Comparison of ENCODE assay signal across 3 worm cellular contexts in the genomic region with DNA sequence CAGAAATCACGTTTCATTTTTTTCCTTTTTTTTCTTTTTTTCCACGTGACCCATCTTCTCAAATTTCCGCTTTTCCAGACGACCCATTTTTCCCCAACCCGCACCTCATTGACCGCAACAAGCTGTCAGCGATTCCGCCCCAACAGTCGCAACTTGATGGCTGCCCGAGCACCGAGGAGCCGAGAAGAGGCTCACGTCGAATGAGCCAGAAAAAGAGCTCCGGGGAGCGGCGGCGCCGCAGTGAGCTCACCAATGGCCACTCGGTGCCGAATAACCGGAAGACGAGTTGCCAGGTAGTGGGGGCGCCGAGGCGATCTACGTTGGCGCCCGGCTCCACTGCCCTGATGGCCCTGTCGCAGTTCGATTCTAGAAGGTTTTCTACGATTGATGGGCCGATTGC.
TF ChIP-seq lines count a peak whose summit lies in the region.

No protein-coding gene starts in this region.

TF ChIP-seq in whole organism, L4 larva, 104 proteins besides CTCF, POLR2A, EP300 and RAD21:
- TF ChIP-seq egl-43 (GFP tag; IDR thresholded peaks at IDR 0.05; lab: Robert Waterston, UW) (0 out of 2 replicates have a peak, but pooled peaks have one; percentile 53), mep-1 (tag; optimal IDR thresholded peaks at IDR 0.05; lab: Kevin White, UChicago) (no peak), unc-62 (GFP tag; optimal IDR thresholded peaks at IDR 0.05 in 1 of 2; lab: Kevin White, UChicago) (peak in 1 of 2 experiments; percentile 49), unc-62 (tag; optimal IDR thresholded peaks at IDR 0.05; lab: Kevin White, UChicago) (no peak), set-16 (GFP tag; IDR thresholded peaks at IDR 0.05; lab: Robert Waterston, UW) (peak; percentile 95)

TF ChIP-seq in whole organism, late embryonic, 69 proteins besides CTCF, POLR2A, EP300 and RAD21:
- TF ChIP-seq ceh-31 (tag; optimal IDR thresholded peaks at IDR 0.05; lab: Kevin White, UChicago) (no peak), elt-4 (tag; optimal IDR thresholded peaks at IDR 0.05; lab: Kevin White, UChicago) (peak; percentile 79), hlh-6 (tag; optimal IDR thresholded peaks at IDR 0.05; lab: Kevin White, UChicago) (peak; percentile 8), ceh-45 (GFP tag; IDR thresholded peaks at IDR 0.05; lab: Robert Waterston, UW) (no peak)

TF ChIP-seq in whole organism, young adult, 124 proteins besides CTCF, POLR2A, EP300 and RAD21:
- 0 out of 2 replicates have a peak, but pooled peaks have one; percentile 13 for TF ChIP-seq lin-26 (GFP tag; IDR thresholded peaks at IDR 0.05; lab: Robert Waterston, UW)
- TF ChIP-seq ceh-100 (GFP tag; IDR thresholded peaks at IDR 0.05; lab: Robert Waterston, UW): no peak
- TF ChIP-seq mcd-1 (GFP tag; IDR thresholded peaks at IDR 0.05; lab: Robert Waterston, UW): 0 out of 2 replicates have a peak, but pooled peaks have one; percentile 25
- TF ChIP-seq lag-1 (GFP tag; IDR thresholded peaks at IDR 0.05; lab: Robert Waterston, UW): no peak
- 0 out of 2 replicates have a peak, but pooled peaks have one; percentile 19 for TF ChIP-seq ekl-4 (GFP tag; IDR thresholded peaks at IDR 0.05; lab: Robert Waterston, UW)
- 0 out of 2 replicates have a peak, but pooled peaks have one; percentile 25 for TF ChIP-seq dox-1 (GFP tag; IDR thresholded peaks at IDR 0.05; lab: Robert Waterston, UW)
- TF ChIP-seq zfh-2 (GFP tag; conservative IDR thresholded peaks at IDR 0.05; lab: Robert Waterston, UW): peak; percentile 95
- peak; percentile 86 for TF ChIP-seq egrh-3 (GFP tag; IDR thresholded peaks at IDR 0.05; lab: Robert Waterston, UW)
